Worm (Caenorhabditis elegans): Measurements from ENCODE around the gene R11F4.2.
A peak's percentile ranks its signal among the peaks of the same experiment; 100 is the strongest.
"Not testable (repeated sequence)": the region's sequence is repeated elsewhere in the genome, so short reads cannot be mapped to it uniquely, and the experiment has no call there.

The R11F4.2 gene

DNA sequence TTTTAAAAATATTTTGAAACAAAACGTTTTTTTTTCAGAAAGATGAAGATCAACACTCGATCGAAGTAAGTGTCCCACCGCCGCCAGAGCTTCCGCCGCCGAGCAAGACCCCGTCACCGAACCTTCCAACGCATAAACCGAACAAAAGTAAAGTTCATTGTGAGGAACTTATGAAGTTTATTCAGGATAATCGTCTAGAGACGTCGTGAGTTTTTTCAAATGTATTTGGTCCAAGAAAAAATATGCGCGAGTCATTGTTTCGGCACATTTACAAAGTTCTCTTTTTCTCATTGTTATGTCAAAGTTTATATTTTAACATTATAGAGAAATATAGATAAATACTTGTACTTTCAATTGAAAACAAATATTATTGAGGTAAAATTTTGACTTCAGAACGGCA, 42.4 kb downstream of the R11F4.2 start:
- TF ChIP-seq unc-120 (tag; optimal IDR thresholded peaks at IDR 0.05; ENCODE audit: poor library complexity, severe bottlenecking): no peak
- TF ChIP-seq ceh-43 (GFP tag; optimal IDR thresholded peaks at IDR 0.05): no peak
- no peak for TF ChIP-seq flh-1 (GFP tag; optimal IDR thresholded peaks at IDR 0.05)
- TF ChIP-seq M03D4.4 (tag; optimal IDR thresholded peaks at IDR 0.05): no peak
- TF ChIP-seq nhr-28 (tag; optimal IDR thresholded peaks at IDR 0.05): no peak
- TF ChIP-seq zip-8 (tag; optimal IDR thresholded peaks at IDR 0.05): no peak
- no peak for TF ChIP-seq unc-39 (tag; optimal IDR thresholded peaks at IDR 0.05)
- TF ChIP-seq lin-13 (tag; optimal IDR thresholded peaks at IDR 0.05): no peak
- no peak for TF ChIP-seq ham-2 (GFP tag; optimal IDR thresholded peaks at IDR 0.05)
- no peak for TF ChIP-seq cnd-1 (tag; optimal IDR thresholded peaks at IDR 0.05)
- TF ChIP-seq drap-1 (GFP tag; optimal IDR thresholded peaks at IDR 0.05): no peak
- no peak for TF ChIP-seq sptf-1 (tag; optimal IDR thresholded peaks at IDR 0.05)
- no peak for TF ChIP-seq mls-2 (tag; optimal IDR thresholded peaks at IDR 0.05)
- TF ChIP-seq mep-1 (tag; optimal IDR thresholded peaks at IDR 0.05): no peak
- TF ChIP-seq lsy-2 (tag; optimal IDR thresholded peaks at IDR 0.05): no peak
- TF ChIP-seq unc-62 (GFP tag; optimal IDR thresholded peaks at IDR 0.05): no peak

DNA sequence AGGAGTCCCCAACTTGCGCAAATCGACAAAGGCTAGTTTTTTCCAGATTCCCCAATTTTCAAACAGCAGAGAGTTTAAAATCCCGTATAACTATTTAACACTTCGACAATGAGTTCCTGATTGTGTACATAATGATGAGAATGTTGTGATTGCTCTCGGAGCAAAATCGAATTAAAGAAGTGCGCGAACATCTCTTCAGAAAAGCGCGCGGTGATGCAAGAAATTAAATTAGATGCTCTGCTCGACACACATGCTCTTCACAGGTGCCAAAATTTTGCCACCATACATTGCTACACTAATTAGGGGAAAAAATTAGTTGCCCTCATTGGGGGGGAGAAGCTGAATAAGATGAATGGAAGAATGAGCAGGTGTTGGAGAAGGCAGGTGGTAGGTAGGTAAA, 46.6 kb downstream of the R11F4.2 start:
- TF ChIP-seq ces-1 (GFP tag; optimal IDR thresholded peaks at IDR 0.05): peak; percentile 95
- no peak for TF ChIP-seq ham-2 (GFP tag; optimal IDR thresholded peaks at IDR 0.05)

DNA sequence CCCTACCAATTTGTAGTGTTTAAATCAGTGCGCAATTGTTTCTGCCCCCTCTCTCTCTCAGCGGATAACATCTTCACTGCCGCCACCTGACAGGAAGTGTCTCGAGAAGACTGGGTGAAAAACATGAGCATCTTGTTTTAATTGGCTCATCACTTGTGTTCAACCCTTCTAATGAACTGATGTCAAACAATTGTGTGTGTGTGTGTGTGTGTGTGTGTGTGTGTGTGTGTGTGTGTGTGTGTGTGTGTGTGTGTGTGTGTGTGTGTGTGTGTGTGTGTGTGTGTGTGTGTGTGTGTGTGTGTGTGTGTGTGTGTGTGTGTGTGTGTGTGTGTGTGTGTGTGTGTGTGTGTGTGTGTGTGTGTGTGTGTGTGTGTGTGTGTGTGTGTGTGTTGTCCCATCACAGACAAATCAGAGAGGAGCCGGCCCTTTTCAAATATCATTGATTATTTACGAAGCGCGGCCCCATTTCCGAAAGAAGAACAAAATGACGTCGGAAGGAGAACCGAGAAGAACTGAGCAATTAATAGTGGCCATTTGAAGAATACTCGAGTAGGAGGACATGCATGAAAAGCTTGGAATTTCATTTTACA, 47.3 kb downstream of the R11F4.2 start:
- TF ChIP-seq ham-2 (GFP tag; optimal IDR thresholded peaks at IDR 0.05): peak; percentile 11
- peak; percentile 74 for TF ChIP-seq mls-2 (tag; optimal IDR thresholded peaks at IDR 0.05)
- TF ChIP-seq hlh-1 (tag; optimal IDR thresholded peaks at IDR 0.05): peak; percentile 57
- TF ChIP-seq ceh-83 (GFP tag; optimal IDR thresholded peaks at IDR 0.05): peak; percentile 73
- peak; percentile 72 for TF ChIP-seq cnd-1 (tag; optimal IDR thresholded peaks at IDR 0.05)
- TF ChIP-seq bed-3 (GFP tag; optimal IDR thresholded peaks at IDR 0.05): peak; percentile 28
- TF ChIP-seq M03D4.4 (tag; optimal IDR thresholded peaks at IDR 0.05): peak; percentile 65
- TF ChIP-seq flh-1 (GFP tag; optimal IDR thresholded peaks at IDR 0.05): peak; percentile 44
- peak; percentile 79 for TF ChIP-seq sptf-1 (tag; optimal IDR thresholded peaks at IDR 0.05)
- peak; percentile 31 for TF ChIP-seq ceh-43 (GFP tag; optimal IDR thresholded peaks at IDR 0.05)
- peak; percentile 44 for TF ChIP-seq lin-32 (GFP tag; optimal IDR thresholded peaks at IDR 0.05)
- peak; percentile 60 for TF ChIP-seq drap-1 (GFP tag; optimal IDR thresholded peaks at IDR 0.05)
- TF ChIP-seq sem-2 (GFP tag; optimal IDR thresholded peaks at IDR 0.05): peak; percentile 31

DNA sequence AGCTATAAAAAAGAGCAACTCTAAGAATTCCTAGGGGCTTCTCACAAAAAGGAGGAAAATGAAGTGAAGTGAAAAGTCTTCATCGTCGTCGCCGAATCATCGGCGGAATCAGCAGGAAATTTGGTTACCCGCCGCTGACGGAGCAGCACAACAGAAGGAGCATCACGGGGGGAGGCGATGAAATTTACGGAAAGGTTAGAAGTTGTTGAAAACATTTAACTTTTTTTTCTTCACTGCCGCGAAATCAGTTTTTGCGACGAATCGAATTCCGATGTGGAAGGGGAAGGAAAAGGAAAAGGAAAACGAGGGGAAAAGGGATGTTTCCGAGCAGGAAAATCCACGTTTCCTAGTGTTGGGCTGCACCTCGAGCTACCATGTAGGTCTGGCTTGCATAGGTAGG, 50.5 kb downstream of the R11F4.2 start:
- TF ChIP-seq sptf-1 (tag; optimal IDR thresholded peaks at IDR 0.05) (peak; percentile 1), lin-13 (tag; optimal IDR thresholded peaks at IDR 0.05) (no peak), ces-1 (GFP tag; optimal IDR thresholded peaks at IDR 0.05) (peak; percentile 80)

DNA sequence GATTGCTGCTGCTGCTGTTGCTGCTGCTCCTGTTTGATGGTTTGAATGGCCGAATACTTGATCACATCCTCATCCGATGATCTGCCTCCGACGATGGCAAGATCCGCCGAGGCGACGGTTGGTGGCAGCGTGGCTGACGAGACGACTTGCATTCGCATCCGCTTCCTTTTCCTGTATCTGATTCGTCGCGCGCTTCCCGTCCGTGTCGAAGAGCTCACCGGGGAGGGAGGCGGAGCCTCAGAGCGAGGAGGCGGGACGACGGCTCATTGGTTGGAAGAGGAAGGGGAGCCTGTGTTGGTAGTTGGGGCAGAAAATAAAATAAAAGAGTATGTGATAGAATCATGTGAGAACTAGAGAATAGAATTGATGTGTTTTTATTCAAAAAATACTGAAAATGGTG, 51.8 kb downstream of the R11F4.2 start:
- no peak for TF ChIP-seq drap-1 (GFP tag; optimal IDR thresholded peaks at IDR 0.05)
- TF ChIP-seq sem-2 (GFP tag; optimal IDR thresholded peaks at IDR 0.05): no peak
- TF ChIP-seq unc-62 (GFP tag; optimal IDR thresholded peaks at IDR 0.05): no peak
- no peak for TF ChIP-seq nhr-237 (tag; optimal IDR thresholded peaks at IDR 0.05)
- no peak for TF ChIP-seq sptf-1 (tag; optimal IDR thresholded peaks at IDR 0.05)
- TF ChIP-seq tbx-8 (GFP tag; optimal IDR thresholded peaks at IDR 0.05): no peak
- TF ChIP-seq mab-5 (tag; optimal IDR thresholded peaks at IDR 0.05): no peak
- no peak for TF ChIP-seq M03D4.4 (tag; optimal IDR thresholded peaks at IDR 0.05)
- TF ChIP-seq flh-1 (GFP tag; optimal IDR thresholded peaks at IDR 0.05): no peak
- TF ChIP-seq mep-1 (tag; optimal IDR thresholded peaks at IDR 0.05): no peak
- TF ChIP-seq nhr-12 (tag; optimal IDR thresholded peaks at IDR 0.05): no peak
- TF ChIP-seq unc-120 (tag; optimal IDR thresholded peaks at IDR 0.05; ENCODE audit: poor library complexity, severe bottlenecking): no peak

DNA sequence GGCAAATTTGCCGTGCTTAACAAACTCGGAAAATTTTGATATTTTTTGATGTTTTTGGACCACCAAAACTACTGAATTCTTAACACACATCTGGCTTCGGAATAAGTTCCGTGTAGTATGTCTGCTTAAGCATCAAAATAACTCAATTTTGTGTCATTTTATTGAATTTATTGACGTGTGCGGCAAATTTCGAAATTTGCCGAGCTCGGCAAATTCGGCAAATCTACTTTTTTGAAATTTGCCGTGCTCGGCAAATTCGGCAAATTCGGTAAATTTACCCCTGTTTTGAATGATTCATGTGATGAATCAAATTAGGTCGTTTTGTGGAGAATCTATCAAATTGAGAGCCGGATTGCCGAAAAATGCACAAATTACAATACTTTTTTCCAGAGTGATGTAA, 52.4 kb downstream of the R11F4.2 start, which contains the start of gene ast-1:
Gene ast-1 (minus strand): TSS at position 101 of the 400 bp plus-strand sequence.
- not testable (repeated sequence) for TF ChIP-seq ham-2 (GFP tag; optimal IDR thresholded peaks at IDR 0.05); cnd-1 (tag; optimal IDR thresholded peaks at IDR 0.05); ztf-11 (tag; optimal IDR thresholded peaks at IDR 0.05)

Data from whole organism, mixed stage, embryonic.